Fruit fly (Drosophila melanogaster): ENCODE results near the gene CG16758.

CG16758 gene

DNA sequence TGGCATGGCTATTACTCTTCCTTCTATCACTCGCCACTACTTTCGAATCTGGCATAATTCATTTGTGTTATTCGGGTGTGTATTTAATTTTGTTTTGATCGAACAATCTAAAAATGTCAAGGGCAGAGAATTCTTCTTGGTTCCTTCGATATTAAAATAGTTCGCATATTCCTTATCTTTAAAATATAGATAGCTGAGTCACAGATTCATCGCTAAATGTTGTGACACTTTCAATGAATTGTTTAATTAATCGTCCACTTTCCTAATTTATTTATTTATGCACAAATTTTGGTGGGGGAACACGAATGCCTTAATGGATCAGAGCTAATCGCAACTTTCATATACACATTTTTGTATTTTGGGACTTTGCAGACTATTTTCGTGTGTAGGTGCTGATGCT is 23.5 kb upstream of the CG16758 start, which contains the start of gene CG32295:
Gene CG32295, minus strand, starts transcription at position 101 of the 400 bp plus-strand sequence.
- TF ChIP-seq CG17806 (tag; optimal IDR thresholded peaks at IDR 0.05) (no peak), CG34367 (tag; optimal IDR thresholded peaks at IDR 0.05) (no peak), Ets98B (GFP tag; IDR thresholded peaks at IDR 0.05) (no peak), rn (GFP tag; IDR thresholded peaks at IDR 0.05) (no peak), Pif1A (GFP tag; optimal IDR thresholded peaks at IDR 0.05) (no peak), D1 (tag; optimal IDR thresholded peaks at IDR 0.05) (no peak), Pif1B (GFP tag; optimal IDR thresholded peaks at IDR 0.05) (no peak), CG4496 (GFP tag; IDR thresholded peaks at IDR 0.05) (no peak)

DNA sequence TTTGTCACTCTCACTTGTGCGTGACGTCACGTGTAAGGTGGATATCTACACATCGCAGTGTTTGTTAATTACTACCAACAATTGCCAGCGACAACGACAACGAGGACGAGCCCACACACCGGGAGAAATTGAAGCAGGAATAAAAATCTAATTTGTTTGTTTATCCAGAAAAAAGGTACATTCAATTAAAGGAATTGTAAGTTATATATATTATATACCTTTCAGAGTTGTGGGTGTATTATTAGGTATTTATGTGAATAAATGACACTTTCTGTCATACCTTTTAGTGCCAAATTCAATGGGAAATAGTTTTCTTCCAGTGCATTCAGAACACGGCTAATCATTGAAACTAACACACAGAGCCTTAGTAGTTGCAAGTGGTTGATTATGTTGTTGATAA is 11.8 kb upstream of the CG16758 start:
- TF ChIP-seq CG32121 (GFP tag; IDR thresholded peaks at IDR 0.05) (no peak), Snoo (tag; optimal IDR thresholded peaks at IDR 0.05) (no peak), EcR (GFP tag; optimal IDR thresholded peaks at IDR 0.05) (no peak), Pif1A (GFP tag; optimal IDR thresholded peaks at IDR 0.05) (no peak), gl (tag; optimal IDR thresholded peaks at IDR 0.05) (no peak), CG34367 (tag; optimal IDR thresholded peaks at IDR 0.05) (no peak), D1 (tag; optimal IDR thresholded peaks at IDR 0.05) (no peak), Pif1B (GFP tag; optimal IDR thresholded peaks at IDR 0.05) (no peak), CG15710 (tag; optimal IDR thresholded peaks at IDR 0.05) (no peak), CG17806 (tag; optimal IDR thresholded peaks at IDR 0.05) (no peak), CG4496 (GFP tag; IDR thresholded peaks at IDR 0.05) (no peak; the same call in 2 of the 3 replicates), CG9948 (tag; optimal IDR thresholded peaks at IDR 0.05) (no peak), CG13204 (GFP tag; optimal IDR thresholded peaks at IDR 0.05) (no peak)

DNA sequence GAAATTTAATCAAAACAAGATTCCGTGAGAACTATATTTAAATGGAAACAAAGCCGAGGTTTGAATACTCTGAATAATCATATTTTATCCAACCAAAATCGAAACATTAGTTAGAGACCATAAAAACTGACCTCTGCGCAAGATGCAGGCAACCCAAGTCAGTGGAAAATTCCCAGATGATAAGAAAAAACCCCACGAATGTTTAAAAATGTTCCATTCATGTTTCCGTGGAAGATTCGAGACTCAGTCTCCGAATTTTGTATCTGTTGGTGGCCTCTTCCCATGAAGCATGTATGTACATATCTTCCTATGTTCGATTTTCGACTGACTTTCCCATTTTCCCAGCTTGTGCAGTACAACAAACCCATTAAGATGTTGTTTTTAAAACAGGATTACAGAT is 1.4 kb upstream of the CG16758 start:
- TF ChIP-seq D1 (tag; optimal IDR thresholded peaks at IDR 0.05) (no peak), CG34367 (tag; optimal IDR thresholded peaks at IDR 0.05) (no peak), CG8159 (tag; optimal IDR thresholded peaks at IDR 0.05) (no peak), fd96Ca (GFP tag; IDR thresholded peaks at IDR 0.05) (no peak)

DNA sequence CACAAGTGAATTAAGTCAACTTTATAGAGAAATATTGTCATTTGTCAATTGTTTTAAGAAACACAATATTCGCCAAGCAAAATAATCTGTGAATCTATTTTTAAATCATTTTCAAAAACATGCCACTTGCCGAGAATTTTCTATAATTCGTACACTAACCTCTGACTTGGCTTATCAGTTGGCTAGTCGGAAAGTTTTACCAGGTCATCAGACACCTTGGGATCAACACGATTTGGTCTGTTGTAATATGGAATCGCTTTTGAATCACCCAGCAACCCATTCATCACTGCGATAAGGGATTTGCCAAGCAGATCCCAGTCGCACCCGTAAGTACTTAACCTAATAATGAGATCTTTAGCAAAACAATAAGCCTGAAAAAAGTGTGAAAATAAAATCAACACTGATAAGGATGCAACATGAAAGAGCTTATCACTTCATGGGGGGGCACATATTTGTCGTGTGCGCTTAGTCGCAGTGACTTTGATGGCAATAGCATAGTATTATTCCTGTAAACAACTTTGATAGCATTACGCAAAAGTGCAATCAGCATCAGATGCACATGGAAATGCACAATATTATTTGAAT is 717 bp upstream of the CG16758 start:
- no peak for TF ChIP-seq CG15710 (tag; optimal IDR thresholded peaks at IDR 0.05)
- TF ChIP-seq gl (tag; optimal IDR thresholded peaks at IDR 0.05) = no peak
- no peak for TF ChIP-seq CG34367 (tag; optimal IDR thresholded peaks at IDR 0.05)
- TF ChIP-seq Pif1B (GFP tag; optimal IDR thresholded peaks at IDR 0.05) = no peak
- no peak for TF ChIP-seq CG8301 (tag; optimal IDR thresholded peaks at IDR 0.05)
- no peak for TF ChIP-seq CG32121 (GFP tag; IDR thresholded peaks at IDR 0.05)
- TF ChIP-seq D1 (tag; optimal IDR thresholded peaks at IDR 0.05) = no peak
- no peak for TF ChIP-seq CG13204 (GFP tag; optimal IDR thresholded peaks at IDR 0.05)
- TF ChIP-seq CG12605 (GFP tag; IDR thresholded peaks at IDR 0.05) = no peak
- no peak for TF ChIP-seq fd96Ca (GFP tag; IDR thresholded peaks at IDR 0.05)
- no peak for TF ChIP-seq CG8159 (tag; optimal IDR thresholded peaks at IDR 0.05)
- TF ChIP-seq rn (GFP tag; IDR thresholded peaks at IDR 0.05) = no peak

DNA sequence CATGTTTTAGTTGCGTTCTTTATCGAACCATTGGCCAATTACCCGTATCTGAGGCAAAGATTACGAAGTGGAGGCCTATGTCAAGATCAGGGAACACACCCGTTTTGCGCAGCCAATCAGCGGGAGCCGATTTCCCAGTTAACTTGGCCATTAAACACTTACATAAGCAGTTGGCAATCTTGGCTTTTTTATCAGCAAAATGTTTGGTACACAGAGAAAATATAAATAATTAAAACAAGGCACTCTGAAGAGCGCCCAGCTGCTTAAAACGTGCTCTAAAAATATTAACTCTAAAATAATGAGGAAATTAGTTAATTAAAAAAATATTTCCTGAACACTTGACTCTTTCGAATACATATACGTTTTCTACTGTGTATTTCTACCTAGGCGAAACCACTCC is 1.6 kb downstream of the CG16758 start:
- TF ChIP-seq CG17806 (tag; optimal IDR thresholded peaks at IDR 0.05) (peak; percentile 36), CG10348 (GFP tag; IDR thresholded peaks at IDR 0.05) (no peak), rn (GFP tag; IDR thresholded peaks at IDR 0.05) (no peak), CG34367 (tag; optimal IDR thresholded peaks at IDR 0.05) (no peak), CG13204 (GFP tag; optimal IDR thresholded peaks at IDR 0.05) (no peak), EcR (GFP tag; optimal IDR thresholded peaks at IDR 0.05) (no peak), CG8159 (tag; optimal IDR thresholded peaks at IDR 0.05) (peak; percentile 39), CG32121 (GFP tag; IDR thresholded peaks at IDR 0.05) (no peak), gl (tag; optimal IDR thresholded peaks at IDR 0.05) (no peak), CG12605 (GFP tag; IDR thresholded peaks at IDR 0.05) (no peak), CG4496 (GFP tag; IDR thresholded peaks at IDR 0.05) (peak; percentile 14; the same call in 1 of the 3 replicates), CG8301 (tag; optimal IDR thresholded peaks at IDR 0.05) (no peak), CG9948 (tag; optimal IDR thresholded peaks at IDR 0.05) (peak; percentile 9), Pif1B (GFP tag; optimal IDR thresholded peaks at IDR 0.05) (peak; percentile 39), Ets98B (GFP tag; IDR thresholded peaks at IDR 0.05) (no peak), CG14655 (GFP tag; optimal IDR thresholded peaks at IDR 0.05) (no peak), Pif1A (GFP tag; optimal IDR thresholded peaks at IDR 0.05) (peak; percentile 43), D1 (tag; optimal IDR thresholded peaks at IDR 0.05) (no peak), Snoo (tag; optimal IDR thresholded peaks at IDR 0.05) (peak; percentile 23), CG15710 (tag; optimal IDR thresholded peaks at IDR 0.05) (peak; percentile 28), fd96Ca (GFP tag; IDR thresholded peaks at IDR 0.05) (no peak)

DNA sequence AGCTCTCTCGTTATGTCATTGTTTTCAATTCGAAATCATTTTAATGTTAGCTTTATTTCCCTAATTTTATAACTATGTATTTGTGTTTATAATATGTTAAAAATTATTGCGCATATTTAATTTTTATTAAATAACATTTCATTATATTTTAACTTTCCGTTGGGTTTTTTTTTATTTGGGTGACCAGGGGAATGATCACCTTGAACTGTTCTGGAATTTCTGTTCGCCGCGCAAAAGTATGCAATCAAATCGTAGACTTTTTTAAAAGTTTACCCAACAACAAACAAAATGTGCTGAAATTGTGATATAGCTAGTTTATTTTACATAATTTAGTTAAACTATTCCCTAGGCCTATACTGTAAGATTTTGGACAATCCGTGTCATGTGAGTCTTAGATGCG is 4.3 kb downstream of the CG16758 start:
- TF ChIP-seq CG14655 (GFP tag; optimal IDR thresholded peaks at IDR 0.05) (no peak), Snoo (tag; optimal IDR thresholded peaks at IDR 0.05) (no peak), CG4496 (GFP tag; IDR thresholded peaks at IDR 0.05) (no peak), CG34367 (tag; optimal IDR thresholded peaks at IDR 0.05) (no peak), CG10348 (GFP tag; IDR thresholded peaks at IDR 0.05) (no peak), CG32121 (GFP tag; IDR thresholded peaks at IDR 0.05) (no peak), CG17806 (tag; optimal IDR thresholded peaks at IDR 0.05) (no peak), gl (tag; optimal IDR thresholded peaks at IDR 0.05) (no peak), D1 (tag; optimal IDR thresholded peaks at IDR 0.05) (no peak)

DNA sequence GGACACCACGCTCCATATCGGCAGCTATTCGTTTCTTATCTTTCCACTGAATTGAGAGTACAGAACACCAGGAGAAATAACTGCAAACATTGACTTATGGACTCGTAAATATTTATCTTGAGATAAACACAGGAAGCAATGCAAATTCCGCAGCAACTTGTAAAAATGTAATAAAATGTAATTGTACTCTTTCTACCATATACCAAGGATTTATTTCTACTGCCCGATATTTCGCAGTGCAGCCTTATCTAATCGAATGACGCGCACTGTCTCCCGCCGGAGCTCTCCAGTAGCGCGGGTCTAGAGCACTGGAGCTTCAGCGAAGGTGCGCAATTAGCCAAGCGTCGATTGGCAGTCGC is 9.2 kb downstream of the CG16758 start:
- TF ChIP-seq CG12605 (GFP tag; IDR thresholded peaks at IDR 0.05) (peak; percentile 81), CG4496 (GFP tag; IDR thresholded peaks at IDR 0.05) (peak; percentile 92), CG9948 (tag; optimal IDR thresholded peaks at IDR 0.05) (peak; percentile 80), CG10348 (GFP tag; IDR thresholded peaks at IDR 0.05) (peak; percentile 27; the same call in 1 of the 2 replicates), CG34367 (tag; optimal IDR thresholded peaks at IDR 0.05) (peak; percentile 67), CG8301 (tag; optimal IDR thresholded peaks at IDR 0.05) (peak; percentile 87), D1 (tag; optimal IDR thresholded peaks at IDR 0.05) (no peak), Pif1B (GFP tag; optimal IDR thresholded peaks at IDR 0.05) (peak; percentile 89), CG17806 (tag; optimal IDR thresholded peaks at IDR 0.05) (peak; percentile 85), CG15710 (tag; optimal IDR thresholded peaks at IDR 0.05) (peak; percentile 82), Snoo (tag; optimal IDR thresholded peaks at IDR 0.05) (peak; percentile 94), Ets98B (GFP tag; IDR thresholded peaks at IDR 0.05) (peak; percentile 86), fd96Ca (GFP tag; IDR thresholded peaks at IDR 0.05) (peak; percentile 80), rn (GFP tag; IDR thresholded peaks at IDR 0.05) (peak; percentile 65), CG32121 (GFP tag; IDR thresholded peaks at IDR 0.05) (peak; percentile 85), CG8159 (tag; optimal IDR thresholded peaks at IDR 0.05) (peak; percentile 92), CG13204 (GFP tag; optimal IDR thresholded peaks at IDR 0.05) (peak; percentile 59), EcR (GFP tag; optimal IDR thresholded peaks at IDR 0.05) (peak; percentile 2), CG14655 (GFP tag; optimal IDR thresholded peaks at IDR 0.05) (peak; percentile 87), gl (tag; optimal IDR thresholded peaks at IDR 0.05) (peak; percentile 90), Pif1A (GFP tag; optimal IDR thresholded peaks at IDR 0.05) (peak; percentile 93)
